Fruit fly (Drosophila melanogaster) whole organism, embryonic: Measurements from ENCODE around the gene CG3764.
A peak's percentile ranks its signal among the peaks of the same experiment; 100 is the strongest.

Experiments used
- Atf-2 ChIP-seq: fragments of 200-800 bp; sonication (Bioruptor generic); optimal IDR thresholded peaks from 2 replicates; lab custom pipeline; 2016; ENCODE audit warnings: missing biosample characterization, missing genetic modification characterization
- Awh ChIP-seq: fragments of 200-800 bp; sonication (Bioruptor generic); IDR thresholded peaks from 2 replicates; pipeline ENCODE4, ENCODE4 v1.3.6; 2022; ENCODE audit warnings: missing biosample characterization, missing genetic modification characterization
- B-H1 ChIP-seq: fragments of 200-800 bp; sonication (Bioruptor generic); IDR thresholded peaks from 3 replicates; pipeline ENCODE4 v1.3.6; 2022; ENCODE audit warnings: missing biosample characterization, missing genetic modification characterization
- CG10321 ChIP-seq: fragments of 200-800 bp; sonication (Bioruptor generic); IDR thresholded peaks from 2 replicates; pipeline ENCODE4 v1.3.6; 2022; ENCODE audit warnings: missing biosample characterization, missing genetic modification characterization
- CG10565 ChIP-seq: fragments of 200-800 bp; sonication (Bioruptor generic); optimal IDR thresholded peaks from 3 replicates; lab custom pipeline; 2016; ENCODE audit warnings: missing biosample characterization, mild to moderate bottlenecking, missing genetic modification characterization
- CG10959 ChIP-seq: fragments of 200-800 bp; sonication (Bioruptor generic); IDR thresholded peaks from 2 replicates; pipeline ENCODE4 v1.3.6; 2022; ENCODE audit warnings: missing biosample characterization, missing genetic modification characterization
- CG11093 ChIP-seq: fragments of 200-800 bp; sonication (Bioruptor generic); IDR thresholded peaks from 3 replicates; pipeline ENCODE4 v1.3.6; 2022; ENCODE audit warnings: missing biosample characterization, missing genetic modification characterization
- CG12071 ChIP-seq: fragments of 200-800 bp; sonication (Bioruptor generic); optimal IDR thresholded peaks from 3 replicates; lab custom pipeline; 2018; ENCODE audit warnings: missing biosample characterization, mild to moderate bottlenecking, missing genetic modification characterization
- CG13296 ChIP-seq: fragments of 200-800 bp; sonication (Bioruptor generic); optimal IDR thresholded peaks from 3 replicates; lab custom pipeline; 2018; ENCODE audit warnings: missing biosample characterization, mild to moderate bottlenecking, missing genetic modification characterization
- CG1647 ChIP-seq: fragments of 200-800 bp; sonication (Bioruptor generic); optimal IDR thresholded peaks from 3 replicates; lab custom pipeline; 2016; ENCODE audit warnings: missing biosample characterization, missing genetic modification characterization
- CG17361 ChIP-seq: fragments of 200-800 bp; sonication (Bioruptor generic); IDR thresholded peaks from 3 replicates; pipeline ENCODE4 v1.3.6; 2022; ENCODE audit warnings: missing biosample characterization, missing genetic modification characterization
- CG1792 ChIP-seq: fragments of 200-800 bp; sonication (Bioruptor generic); optimal IDR thresholded peaks from 2 replicates; lab custom pipeline; 2016; ENCODE audit warnings: missing biosample characterization, missing genetic modification characterization
- CG18764 ChIP-seq: fragments of 200-800 bp; sonication (Bioruptor generic); optimal IDR thresholded peaks from 3 replicates; lab custom pipeline; 2016; ENCODE audit warnings: missing biosample characterization, missing genetic modification characterization
- CG2678 ChIP-seq: fragments of 200-800 bp; sonication (Bioruptor generic); optimal IDR thresholded peaks from 3 replicates; lab custom pipeline; 2019; ENCODE audit warnings: missing biosample characterization, mild to moderate bottlenecking, missing genetic modification characterization, moderate library complexity
- CG2875 ChIP-seq: fragments of 200-800 bp; sonication (Bioruptor generic); optimal IDR thresholded peaks from 2 replicates; lab custom pipeline; 2017; ENCODE audit warnings: missing biosample characterization, mild to moderate bottlenecking, missing genetic modification characterization, missing genetic modification reagents
- CG3163 ChIP-seq: fragments of 200-800 bp; sonication (Bioruptor generic); optimal IDR thresholded peaks from 3 replicates; lab custom pipeline; 2016; ENCODE audit warnings: missing biosample characterization, missing genetic modification characterization
- CG33557 ChIP-seq: fragments of 200-800 bp; sonication (Bioruptor generic); optimal IDR thresholded peaks from 2 replicates; lab custom pipeline; 2019; ENCODE audit warnings: missing biosample characterization, mild to moderate bottlenecking, missing genetic modification characterization, moderate library complexity
- CG6791 ChIP-seq: fragments of 200-800 bp; sonication (Bioruptor generic); IDR thresholded peaks from 3 replicates; pipeline ENCODE4 v1.3.6; 2022; ENCODE audit warnings: missing biosample characterization, missing genetic modification characterization; ENCODE audit not compliant: partially characterized antibody
- CG7963 ChIP-seq: fragments of 200-800 bp; sonication (Bioruptor generic); IDR thresholded peaks from 3 replicates; pipeline ENCODE4 v1.3.6; 2022; ENCODE audit warnings: missing biosample characterization, missing genetic modification characterization; ENCODE audit not compliant: partially characterized antibody
- CG8924 ChIP-seq: fragments of 200-800 bp; optimal IDR thresholded peaks from 3 replicates; lab custom pipeline; 2019; ENCODE audit warnings: missing biosample characterization, mild to moderate bottlenecking, missing genetic modification characterization, moderate library complexity
- CHES-1-like ChIP-seq: fragments of 200-800 bp; sonication (Bioruptor generic); optimal IDR thresholded peaks from 2 replicates; lab custom pipeline; 2016; ENCODE audit warnings: missing biosample characterization, missing genetic modification characterization
- D ChIP-seq, 2 experiments: fragments of 200-800 bp in 1 of 2; fragments of >200 bp in 1 of 2; sonication (Bioruptor generic) in 1 of 2; optimal IDR thresholded peaks; 2 replicates in 1 of 2; 3 replicates in 1 of 2; lab custom pipeline; 2017; ENCODE audit warnings: mild to moderate bottlenecking in 1 of 2, missing biosample characterization in 1 of 2, missing genetic modification characterization in 1 of 2, missing genetic modification reagents in 1 of 2
- Dref ChIP-seq: fragments of 200-800 bp; sonication (Bioruptor generic); IDR thresholded peaks from 2 replicates; pipeline ENCODE4 v1.3.6; 2022; ENCODE audit warnings: missing biosample characterization, missing genetic modification characterization
- E2f2 ChIP-seq: fragments of 200-800 bp; sonication (Bioruptor generic); IDR thresholded peaks from 2 replicates; pipeline ENCODE4 v1.3.6; 2022; ENCODE audit warnings: missing biosample characterization, missing genetic modification characterization
- Gug ChIP-seq: fragments of 200-800 bp; sonication (Bioruptor generic); IDR thresholded peaks from 4 replicates; pipeline ENCODE4 v1.3.6; 2022; ENCODE audit warnings: missing biosample characterization, missing genetic modification characterization
- HLH3B ChIP-seq: fragments of 200-800 bp; sonication (Bioruptor generic); IDR thresholded peaks from 2 replicates; pipeline ENCODE4 v1.3.6; 2022; ENCODE audit warnings: missing biosample characterization, missing genetic modification characterization
- HLH4C ChIP-seq: fragments of 200-800 bp; sonication (Bioruptor generic); IDR thresholded peaks from 3 replicates; pipeline ENCODE4 v1.3.6; 2022; ENCODE audit warnings: missing biosample characterization, missing genetic modification characterization; ENCODE audit not compliant: partially characterized antibody
- HLHmδ ChIP-seq: fragments of 200-800 bp; sonication (Bioruptor generic); optimal IDR thresholded peaks from 2 replicates; lab custom pipeline; 2018; ENCODE audit warnings: missing biosample characterization, mild to moderate bottlenecking, missing genetic modification characterization, moderate library complexity
- Hr51 ChIP-seq, 2 experiments: fragments of 200-800 bp; sonication (Bioruptor generic); optimal IDR thresholded peaks; 2 replicates in 1 of 2; 3 replicates in 1 of 2; lab custom pipeline; 2016 to 2018; ENCODE audit warnings: missing biosample characterization in 2 of 2, missing genetic modification characterization in 2 of 2, mild to moderate bottlenecking in 1 of 2, moderate library complexity in 1 of 2
- Lhr ChIP-seq: fragments of 200-800 bp; sonication (Bioruptor generic); optimal IDR thresholded peaks from 3 replicates; lab custom pipeline; 2017; ENCODE audit warnings: mild to moderate bottlenecking, missing biosample characterization, missing genetic modification reagents, missing genetic modification characterization
- Oli ChIP-seq: fragments of 200-800 bp; sonication (Bioruptor generic); optimal IDR thresholded peaks from 2 replicates; lab custom pipeline; 2018; ENCODE audit warnings: missing biosample characterization, mild to moderate bottlenecking, missing genetic modification characterization, moderate library complexity
- TFAM ChIP-seq: fragments of 200-800 bp; sonication (Bioruptor generic); optimal IDR thresholded peaks from 2 replicates; lab custom pipeline; 2017; ENCODE audit warnings: missing biosample characterization, missing genetic modification characterization, inconsistent platforms
- ash1 ChIP-seq: fragments of 200-800 bp; sonication (Bioruptor generic); optimal IDR thresholded peaks from 2 replicates; lab custom pipeline; 2018; ENCODE audit warnings: missing biosample characterization, mild to moderate bottlenecking, missing genetic modification characterization
- az2 ChIP-seq: fragments of 200-800 bp; sonication (Bioruptor generic); optimal IDR thresholded peaks from 3 replicates; lab custom pipeline; 2016; ENCODE audit warnings: missing biosample characterization, missing genetic modification characterization
- bcd ChIP-seq: fragments of 200-800 bp; sonication (Bioruptor generic); optimal IDR thresholded peaks from 2 replicates; lab custom pipeline; 2017; ENCODE audit warnings: missing biosample characterization, mild to moderate bottlenecking, missing genetic modification characterization
- br ChIP-seq: fragments of >200 bp; optimal IDR thresholded peaks from 2 replicates; lab custom pipeline; 2017
- chm ChIP-seq: fragments of 200-800 bp; sonication (Bioruptor generic); IDR thresholded peaks from 2 replicates; pipeline ENCODE4 v1.3.6; 2022; ENCODE audit warnings: missing biosample characterization, missing genetic modification characterization
- dmrt11E ChIP-seq: fragments of 200-800 bp; sonication (Bioruptor generic); optimal IDR thresholded peaks from 3 replicates; lab custom pipeline; 2018; ENCODE audit warnings: missing biosample characterization, mild to moderate bottlenecking, missing genetic modification characterization, moderate library complexity
- ewg ChIP-seq: fragments of 200-800 bp; sonication (Bioruptor generic); optimal IDR thresholded peaks from 3 replicates; lab custom pipeline; 2017; ENCODE audit warnings: mild to moderate bottlenecking, missing biosample characterization, missing genetic modification reagents, missing genetic modification characterization
- psq ChIP-seq: fragments of 200-800 bp; sonication (Bioruptor generic); optimal IDR thresholded peaks from 2 replicates; lab custom pipeline; 2017; ENCODE audit warnings: missing biosample characterization, missing genetic modification characterization
- schlank ChIP-seq: fragments of 200-800 bp; sonication (Bioruptor generic); optimal IDR thresholded peaks from 2 replicates; lab custom pipeline; 2018; ENCODE audit warnings: missing biosample characterization, mild to moderate bottlenecking, missing genetic modification characterization
- scrt ChIP-seq: fragments of 200-800 bp; sonication (Bioruptor generic); optimal IDR thresholded peaks from 2 replicates; lab custom pipeline; 2018; ENCODE audit warnings: missing biosample characterization, mild to moderate bottlenecking, missing genetic modification characterization, moderate library complexity
- so ChIP-seq: fragments of 200-800 bp; sonication (Bioruptor generic); IDR thresholded peaks from 3 replicates; pipeline ENCODE4 v1.3.6; 2022; ENCODE audit warnings: missing biosample characterization, missing genetic modification characterization
- sug ChIP-seq: fragments of 200-800 bp; optimal IDR thresholded peaks from 2 replicates; lab custom pipeline; 2019; ENCODE audit warnings: missing biosample characterization, mild to moderate bottlenecking, missing genetic modification characterization, moderate library complexity
- tin ChIP-seq: fragments of 200-800 bp; sonication (Bioruptor generic); optimal IDR thresholded peaks from 3 replicates; lab custom pipeline; 2016; ENCODE audit warnings: missing biosample characterization, missing genetic modification characterization
- tna ChIP-seq: fragments of 200-800 bp; sonication (Bioruptor generic); IDR thresholded peaks from 2 replicates; pipeline ENCODE4 v1.3.6; 2022; ENCODE audit warnings: missing biosample characterization, missing genetic modification characterization; ENCODE audit not compliant: partially characterized antibody
- unc-4 ChIP-seq: fragments of 200-800 bp; sonication (Bioruptor generic); IDR thresholded peaks from 2 replicates; pipeline ENCODE4 v1.3.6; 2022; ENCODE audit warnings: missing biosample characterization, missing genetic modification characterization; ENCODE audit not compliant: partially characterized antibody
- zen ChIP-seq: fragments of 200-800 bp; sonication (Bioruptor generic); optimal IDR thresholded peaks from 3 replicates; lab custom pipeline; 2018; ENCODE audit warnings: missing biosample characterization, mild to moderate bottlenecking, missing genetic modification characterization, moderate library complexity

The CG3764 gene

dm6 chr3L:17012017-17012719 lies at the start of gene CG3764 (continued):
- TF ChIP-seq Atf-2 (GFP tag; lab: Kevin White, UChicago) (peak; percentile 52), CG17361 (GFP tag; lab: Robert Waterston, UW) (peak; percentile 68), Dref (GFP tag; lab: Robert Waterston, UW) (peak; percentile 45), CG1647 (GFP tag; lab: Kevin White, UChicago) (peak; percentile 56), TFAM (peak; percentile 71), scrt (GFP tag; lab: Kevin White, UChicago) (peak; percentile 73), CG18764 (GFP tag; lab: Kevin White, UChicago) (peak; percentile 71), CG8924 (peak; percentile 78), CG12071 (peak; percentile 91), CG10959 (GFP tag; lab: Robert Waterston, UW) (peak; percentile 25; the same call in 1 of the 2 replicates), Gug (GFP tag; lab: Robert Waterston, UW) (0 out of 4 replicates have a peak, but pooled peaks have one; percentile 10), Hr51 (GFP tag; optimal IDR thresholded peaks at IDR 0.05; lab: Kevin White, UChicago) (peak; percentile 55 to 75), CG3163 (peak; percentile 98), psq (GFP tag; lab: Kevin White, UChicago) (no peak), CG11093 (GFP tag; lab: Robert Waterston, UW) (peak; percentile 11; the same call in 1 of the 3 replicates), so (GFP tag; lab: Robert Waterston, UW) (peak; percentile 44; the same call in 2 of the 3 replicates), CG13296 (peak; percentile 89), CG1792 (GFP tag; lab: Kevin White, UChicago) (peak; percentile 53), tna (GFP tag; lab: Robert Waterston, UW) (no peak; the same call in 1 of the 2 replicates), schlank (tag; lab: Kevin White, UChicago) (peak; percentile 78), tin (GFP tag; lab: Kevin White, UChicago) (peak; percentile 51), B-H1 (GFP tag; lab: Robert Waterston, UW) (peak; percentile 24; the same call in 1 of the 3 replicates), bcd (GFP tag; lab: Kevin White, UChicago) (peak; percentile 82), CG2678 (peak; percentile 79), unc-4 (GFP tag; lab: Robert Waterston, UW) (peak; percentile 35), D (optimal IDR thresholded peaks at IDR 0.05; lab: Kevin White, UChicago) (peak; percentile 11), D (GFP tag; optimal IDR thresholded peaks at IDR 0.05; lab: Kevin White, UChicago) (peak; percentile 73), HLHmδ (GFP tag; lab: Kevin White, UChicago) (peak; percentile 94), br (lab: Kevin White, UChicago) (no peak), Lhr (GFP tag; lab: Kevin White, UChicago) (peak; percentile 91), CHES-1-like (GFP tag; lab: Kevin White, UChicago) (peak; percentile 92), ash1 (peak; percentile 89), zen (tag; lab: Kevin White, UChicago) (peak; percentile 46), HLH4C (no peak), CG7963 (GFP tag; lab: Robert Waterston, UW) (no peak), CG33557 (GFP tag; lab: Kevin White, UChicago) (peak; percentile 82), chm (GFP tag; lab: Robert Waterston, UW) (peak; percentile 88), CG2875 (peak; percentile 87), CG10321 (GFP tag; lab: Robert Waterston, UW) (peak; percentile 50), CG10565 (no peak), HLH3B (GFP tag; lab: Robert Waterston, UW) (peak; percentile 58; the same call in 1 of the 2 replicates), sug (peak; percentile 80), az2 (GFP tag; lab: Kevin White, UChicago) (peak; percentile 33), ewg (GFP tag; lab: Kevin White, UChicago) (peak; percentile 100), Oli (tag; lab: Kevin White, UChicago) (peak; percentile 43), CG6791 (GFP tag; lab: Robert Waterston, UW) (peak; percentile 47; the same call in 1 of the 3 replicates), E2f2 (GFP tag; lab: Robert Waterston, UW) (peak; percentile 84), dmrt11E (tag; lab: Kevin White, UChicago) (peak; percentile 44), Awh (GFP tag; lab: Robert Waterston, UW) (peak; percentile 76)
